Fruit fly (Drosophila melanogaster) S2 (cell line): ENCODE measurements around the gene CG16890.
A peak's percentile ranks its signal among the peaks of the same experiment; 100 is the strongest.

ENCODE experiments used
- CG8478 ChIP-seq: fragments of >200 bp; optimal IDR thresholded peaks from 2 replicates; lab custom pipeline; 2018
- CTCF ChIP-seq, 2 experiments: fragments of >200 bp; optimal IDR thresholded peaks; 2 replicates each; lab custom pipeline; 2018

CG16890 gene

DNA sequence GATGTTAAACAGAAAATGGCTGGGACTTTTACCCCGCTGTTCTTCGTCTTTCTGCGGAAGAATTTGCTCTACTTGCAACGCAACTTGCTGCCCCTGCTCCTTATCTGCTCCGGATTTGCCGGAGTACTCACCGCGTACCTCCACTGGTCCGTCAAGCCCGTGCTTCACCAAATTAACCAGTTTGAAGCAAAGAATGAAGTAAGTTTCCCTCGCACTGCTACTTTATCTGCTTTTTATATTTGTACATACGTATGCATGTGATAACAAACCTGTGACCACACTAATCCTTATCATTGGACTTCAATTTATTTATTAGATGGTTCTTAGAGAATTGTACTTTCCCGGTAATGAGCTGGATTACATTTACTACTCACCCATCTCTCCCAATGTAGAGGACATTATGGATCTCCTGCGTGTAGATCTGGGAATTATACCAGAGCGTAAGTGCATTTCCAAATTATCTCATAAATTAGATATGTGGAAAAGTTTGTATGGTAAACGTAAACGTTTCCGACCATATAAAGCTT, at the start of gene CG16890:
Gene CG16890 (minus strand): TSS at position 184 of the 527 bp plus-strand sequence.
- no peak for TF ChIP-seq CTCF (optimal IDR thresholded peaks at IDR 0.05; lab: Kevin White, UChicago)
- no peak for TF ChIP-seq CG8478 (lab: Kevin White, UChicago)

DNA sequence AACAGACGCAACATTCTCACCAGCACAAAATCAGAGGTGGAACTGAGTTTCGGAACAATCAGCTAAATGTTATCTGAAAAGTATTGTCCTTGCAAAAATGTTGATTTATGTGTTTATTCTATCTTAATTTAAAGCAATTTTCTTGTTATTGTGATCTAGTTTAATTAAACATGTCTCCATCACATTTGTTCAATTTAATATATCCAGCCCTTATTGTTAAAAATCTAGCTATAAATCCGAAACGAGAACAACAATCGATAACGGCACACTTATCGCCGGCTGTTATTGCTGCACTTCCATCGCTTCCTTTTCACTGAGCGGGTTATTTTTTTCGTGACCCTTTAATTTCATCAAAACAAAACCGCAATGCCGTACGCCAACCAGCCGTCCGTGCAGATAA, 48.9 kb upstream of the CG16890 start, which contains the start of the genes GatC, PolG2 and Polr2C:
Gene GatC (minus strand): TSS at position 48 of the 400 bp plus-strand sequence.
Gene PolG2 (minus strand): TSS at position 48 of the 400 bp plus-strand sequence.
Gene Polr2C (plus strand): TSS at position 280 of the 400 bp plus-strand sequence.
- no peak for TF ChIP-seq CG8478 (lab: Kevin White, UChicago)
- TF ChIP-seq CTCF (optimal IDR thresholded peaks at IDR 0.05; lab: Kevin White, UChicago) = no peak

DNA sequence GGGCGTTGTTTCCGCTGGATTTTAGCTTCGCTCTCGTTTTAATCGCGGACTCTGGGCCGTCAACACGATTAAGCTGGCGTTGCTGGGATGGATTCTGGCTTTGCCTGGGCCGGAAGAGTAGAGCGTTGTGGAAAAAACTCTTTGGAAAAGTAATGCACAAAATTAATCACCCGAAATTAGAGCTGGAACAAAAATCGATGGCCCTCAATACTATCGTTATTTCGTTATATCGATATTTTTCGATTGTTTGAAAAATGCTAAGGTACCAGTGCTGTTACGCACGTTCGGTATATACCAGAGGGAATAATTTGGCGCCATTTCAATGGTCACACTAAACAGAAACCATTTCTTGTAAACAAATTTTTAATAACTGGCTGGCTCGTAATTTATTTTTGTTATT, 45.4 kb upstream of the CG16890 start, which contains the start of the genes Arpc1 and Orc5:
Gene Arpc1 (minus strand): TSS at position 202 of the 400 bp plus-strand sequence.
Gene Orc5 (plus strand): TSS at position 298 of the 400 bp plus-strand sequence.
- TF ChIP-seq CTCF (optimal IDR thresholded peaks at IDR 0.05; lab: Kevin White, UChicago) (peak in 1 of 2 experiments; percentile 8), CG8478 (lab: Kevin White, UChicago) (no peak)

DNA sequence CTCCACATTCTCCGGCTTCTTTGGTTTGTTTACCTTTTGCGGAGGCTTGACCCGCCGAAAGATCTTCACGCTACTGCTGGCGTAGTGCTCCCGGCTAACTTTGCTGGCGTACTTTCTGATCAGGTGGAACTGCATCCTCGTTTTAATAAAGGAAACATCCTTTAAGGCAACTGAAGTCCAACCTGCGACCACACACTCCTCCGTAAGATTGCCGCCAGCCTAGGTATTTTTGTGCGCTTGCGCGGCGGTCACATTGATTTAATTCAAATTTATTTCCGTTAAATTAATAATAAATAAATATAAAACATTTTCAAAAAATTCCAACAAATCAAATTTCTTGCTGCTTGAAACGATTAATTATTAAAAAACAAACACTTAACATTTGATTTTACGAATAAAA, 43.4 kb upstream of the CG16890 start, which contains the start of gene PolG1:
Gene PolG1 (minus strand): TSS at position 216 of the 400 bp plus-strand sequence.
- TF ChIP-seq CG8478 (lab: Kevin White, UChicago) (no peak), CTCF (optimal IDR thresholded peaks at IDR 0.05; lab: Kevin White, UChicago) (no peak)

DNA sequence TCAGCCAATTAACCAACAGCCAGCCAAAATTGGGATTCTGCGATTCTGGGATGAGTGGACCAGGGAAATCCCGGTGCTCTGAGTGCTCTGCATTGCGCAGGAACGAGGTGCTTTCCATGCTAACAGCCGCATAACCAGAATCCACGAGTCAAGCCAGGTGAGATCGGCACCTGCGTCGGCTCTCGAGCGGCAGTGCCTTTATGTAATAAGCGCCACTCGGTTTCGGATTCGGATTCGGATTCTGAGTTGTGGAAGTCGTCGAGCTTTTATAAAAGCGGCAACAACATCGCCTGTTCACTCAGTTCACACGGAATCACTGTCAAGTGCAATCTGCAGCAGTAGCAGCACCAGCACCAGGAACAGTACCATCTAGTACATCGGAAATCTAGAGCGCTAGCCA, 36.8 kb upstream of the CG16890 start, which contains the start of gene b:
Gene b (plus strand): TSS at position 301 of the 400 bp plus-strand sequence.
- TF ChIP-seq CG8478 (lab: Kevin White, UChicago) (no peak), CTCF (optimal IDR thresholded peaks at IDR 0.05; lab: Kevin White, UChicago) (no peak)

DNA sequence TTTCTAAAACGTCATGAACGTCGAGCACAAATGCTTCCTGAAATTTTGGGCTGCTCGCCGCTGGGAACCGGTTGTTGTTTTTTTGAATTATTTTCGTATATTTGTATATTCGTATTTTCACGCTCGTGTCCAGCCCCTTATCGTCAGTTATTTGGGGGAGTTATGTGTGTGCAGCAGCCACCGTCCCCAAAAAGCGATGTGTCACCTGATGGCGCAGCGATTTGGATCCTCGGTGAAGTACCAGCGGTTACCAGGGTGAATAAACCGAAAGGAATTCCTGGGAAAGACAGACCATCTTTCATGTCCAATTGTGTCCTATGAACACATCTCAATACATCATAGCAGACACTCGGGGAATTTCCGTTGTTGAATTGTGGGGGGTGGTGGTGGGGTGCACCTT, 36.0 kb upstream of the CG16890 start:
- TF ChIP-seq CG8478 (lab: Kevin White, UChicago) = no peak
- no peak for TF ChIP-seq CTCF (optimal IDR thresholded peaks at IDR 0.05; lab: Kevin White, UChicago)

DNA sequence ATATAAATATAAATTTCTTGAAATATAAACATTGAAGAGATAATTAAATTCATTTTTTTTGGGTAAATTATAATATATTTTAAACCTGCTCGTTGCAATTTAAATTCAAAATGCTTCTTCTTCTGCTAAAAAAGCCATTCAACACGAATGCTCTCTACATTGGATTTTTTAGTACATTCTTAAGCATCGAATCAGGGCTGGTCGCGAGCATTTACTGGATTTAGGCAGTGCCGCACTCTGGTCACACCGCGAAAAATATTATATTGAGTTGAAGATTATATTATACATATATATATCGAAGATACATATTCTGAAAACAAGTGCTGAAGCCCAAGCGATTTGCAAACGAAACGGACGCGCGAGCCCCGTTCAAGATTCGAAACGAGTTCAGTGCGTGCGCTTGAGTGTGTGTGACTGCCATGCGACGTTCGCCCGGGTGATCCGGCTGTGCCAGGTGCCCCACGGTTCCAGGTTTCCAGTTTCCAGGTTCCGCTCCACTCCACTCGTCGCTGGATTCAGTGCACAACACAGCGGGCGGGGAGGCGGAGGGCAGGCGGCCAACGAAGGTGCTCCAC, 29.6 kb upstream of the CG16890 start, which contains the start of gene Sos:
Gene Sos (plus strand): TSS at position 213 of the 575 bp plus-strand sequence.
- no peak for TF ChIP-seq CTCF (optimal IDR thresholded peaks at IDR 0.05; lab: Kevin White, UChicago)
- TF ChIP-seq CG8478 (lab: Kevin White, UChicago) = no peak

DNA sequence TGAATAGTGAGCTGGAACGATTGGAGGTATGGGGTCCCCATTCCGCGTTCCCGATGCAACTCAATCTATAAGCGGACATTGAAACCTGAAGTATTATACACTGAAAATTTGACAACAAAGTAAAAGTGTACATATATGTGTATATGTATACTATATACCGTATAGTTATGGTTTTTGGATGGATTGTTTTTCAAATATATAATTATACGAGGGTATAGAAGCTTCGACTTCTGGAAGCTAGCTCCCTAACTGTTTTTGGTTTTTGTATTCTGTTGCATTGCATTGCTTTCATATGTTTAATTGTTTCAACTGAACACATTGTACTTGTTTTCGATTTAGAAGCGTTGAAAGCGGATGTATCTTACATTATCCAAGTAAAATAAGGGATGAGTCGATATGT, 29.0 kb upstream of the CG16890 start, which contains the start of gene CG16888:
Gene CG16888 (minus strand): TSS at position 101 of the 400 bp plus-strand sequence.
- TF ChIP-seq CG8478 (lab: Kevin White, UChicago) (no peak), CTCF (optimal IDR thresholded peaks at IDR 0.05; lab: Kevin White, UChicago) (no peak)

DNA sequence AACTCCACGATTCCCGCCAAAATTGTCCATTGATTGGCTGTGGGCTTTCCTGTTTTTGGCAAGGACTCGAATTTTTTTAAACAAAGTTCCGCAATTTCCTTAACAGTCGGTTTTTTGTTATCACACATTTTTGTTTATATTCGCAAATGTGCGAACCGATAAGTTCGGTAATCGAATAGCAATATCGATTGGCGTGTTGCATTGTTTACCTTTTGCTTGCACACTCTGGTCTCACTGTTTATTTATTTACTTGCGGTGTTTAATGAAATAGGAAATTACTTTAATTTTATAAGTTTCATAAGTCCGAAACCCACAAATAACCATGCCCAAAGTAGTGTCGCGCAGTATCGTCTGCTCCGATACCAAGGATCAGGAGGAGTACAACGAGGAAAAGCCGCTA, 27.2 kb upstream of the CG16890 start, which contains the start of the genes Adat1 and CG16865:
Gene Adat1 (minus strand): TSS at position 152 of the 400 bp plus-strand sequence.
Gene CG16865 (plus strand): TSS at position 200 of the 400 bp plus-strand sequence.
- TF ChIP-seq CTCF (optimal IDR thresholded peaks at IDR 0.05; lab: Kevin White, UChicago) (peak in 1 of 2 experiments; percentile 12), CG8478 (lab: Kevin White, UChicago) (no peak)

DNA sequence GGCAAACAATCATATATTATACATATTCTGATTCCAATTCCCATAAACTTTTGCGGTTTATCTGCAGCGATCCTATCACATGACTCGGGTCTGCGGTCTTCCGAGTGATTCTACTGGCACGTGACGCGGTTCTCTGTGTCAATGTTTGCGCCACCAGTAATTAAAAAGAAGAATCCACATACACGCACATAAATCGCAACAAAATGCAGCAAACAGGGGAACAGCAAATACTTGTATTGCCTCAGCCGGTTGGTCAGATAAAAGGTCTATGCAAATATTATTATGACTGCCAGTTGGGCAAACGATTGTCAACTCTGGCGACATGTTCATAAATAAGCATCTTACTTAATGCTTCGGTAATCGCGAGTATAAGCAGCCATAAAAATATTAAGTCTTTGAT, 23.8 kb upstream of the CG16890 start:
- TF ChIP-seq CG8478 (lab: Kevin White, UChicago) (no peak), CTCF (optimal IDR thresholded peaks at IDR 0.05; lab: Kevin White, UChicago) (no peak)

DNA sequence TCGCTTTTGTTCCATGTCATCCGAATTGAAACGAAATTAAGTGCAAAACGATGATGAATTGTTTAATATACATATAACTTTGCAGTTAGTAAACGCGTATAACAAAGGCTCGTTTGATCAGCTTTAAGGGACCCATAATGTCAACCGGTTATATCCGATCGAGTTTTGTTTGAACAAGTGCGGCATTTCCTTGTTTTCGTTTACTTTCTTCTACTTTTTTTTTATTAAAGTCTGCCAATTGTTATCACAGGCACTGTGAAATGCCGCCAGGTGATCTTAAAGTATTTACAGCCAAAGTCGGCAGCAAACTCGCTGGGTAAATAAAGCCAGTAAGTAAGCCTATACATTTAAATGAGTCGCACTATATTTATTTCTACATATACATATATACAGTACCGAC, 23.0 kb upstream of the CG16890 start:
- TF ChIP-seq CG8478 (lab: Kevin White, UChicago) (no peak), CTCF (optimal IDR thresholded peaks at IDR 0.05; lab: Kevin White, UChicago) (no peak)

DNA sequence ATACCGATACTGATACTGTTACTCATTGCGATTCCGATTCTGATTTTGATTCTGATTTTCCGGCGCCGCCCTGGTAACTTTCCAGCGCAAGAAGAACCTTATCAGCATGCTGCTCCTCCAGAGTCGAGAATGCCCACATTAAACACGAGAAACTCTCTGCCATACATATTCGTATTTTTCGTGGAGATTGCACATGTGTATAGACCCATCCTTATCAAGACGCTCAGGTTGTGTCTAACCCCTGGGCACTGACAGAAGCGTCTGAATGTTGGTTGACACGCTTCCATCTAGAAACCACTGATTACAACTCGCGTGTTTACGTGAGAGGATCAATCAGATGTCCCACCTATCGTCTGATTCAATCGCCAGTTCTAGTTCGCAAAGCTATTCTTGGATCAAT, 21.0 kb upstream of the CG16890 start:
- TF ChIP-seq CTCF (optimal IDR thresholded peaks at IDR 0.05; lab: Kevin White, UChicago) (no peak), CG8478 (lab: Kevin White, UChicago) (no peak)

DNA sequence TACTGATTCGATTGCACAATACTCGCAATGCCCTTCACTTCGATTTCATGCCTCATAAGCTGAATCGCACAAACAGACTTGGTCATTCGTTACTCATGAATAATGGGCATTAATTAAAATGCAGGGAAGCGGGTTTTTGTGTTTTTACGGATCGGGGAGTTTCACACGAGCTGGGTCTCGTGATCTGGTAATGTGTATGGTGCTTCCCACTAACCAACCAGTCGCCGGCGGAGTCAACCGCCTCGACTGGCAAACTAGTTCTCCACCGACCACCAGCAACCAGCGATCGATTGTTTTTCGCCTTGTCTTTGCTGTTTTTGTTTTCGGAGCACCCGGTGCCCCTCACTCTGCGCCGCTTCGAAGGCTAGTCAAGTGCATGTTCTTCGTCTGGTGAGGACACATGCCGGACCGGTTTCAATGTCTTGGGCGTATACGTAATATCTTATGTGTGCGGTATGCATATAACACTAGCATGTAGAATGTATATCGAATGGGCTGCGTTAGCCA, 20.5 kb upstream of the CG16890 start:
- no peak for TF ChIP-seq CG8478 (lab: Kevin White, UChicago)
- TF ChIP-seq CTCF (optimal IDR thresholded peaks at IDR 0.05; lab: Kevin White, UChicago) = no peak

DNA sequence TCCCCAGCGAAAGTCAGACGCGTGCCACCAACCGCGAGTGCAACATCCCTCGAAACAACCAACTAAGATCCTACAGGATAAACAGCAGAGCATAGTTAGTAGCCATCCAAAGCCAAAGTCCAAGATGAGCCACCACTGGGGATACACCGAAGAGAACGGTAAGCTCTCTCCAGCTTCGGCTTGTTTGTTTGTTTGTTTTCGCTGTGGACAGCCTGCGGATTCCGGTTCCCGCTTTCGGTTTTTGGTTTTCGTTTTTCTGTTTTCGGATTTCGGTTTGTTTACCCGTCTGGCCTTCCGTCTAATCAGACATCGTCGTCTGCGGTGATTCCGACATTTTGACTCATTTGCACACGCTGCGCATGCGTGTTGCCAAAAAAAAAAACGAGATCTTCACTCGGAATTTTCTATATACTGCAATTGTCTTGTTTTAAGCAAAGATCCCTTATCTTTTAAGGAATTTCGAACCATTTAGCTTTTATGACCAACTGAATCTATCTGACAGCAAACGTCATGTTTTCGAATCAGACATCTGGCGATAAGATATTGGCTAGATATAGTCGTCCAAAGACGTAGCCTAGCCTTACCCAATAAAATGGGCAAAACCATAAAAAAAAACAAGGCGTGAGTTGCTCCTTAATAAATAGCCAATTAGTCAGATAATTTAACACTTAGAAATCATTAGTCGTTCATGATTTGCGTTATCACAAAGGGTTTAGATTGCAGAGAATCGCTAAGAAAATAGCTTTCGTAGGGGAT, 19.8 kb upstream of the CG16890 start:
- TF ChIP-seq CG8478 (lab: Kevin White, UChicago) (no peak), CTCF (optimal IDR thresholded peaks at IDR 0.05; lab: Kevin White, UChicago) (no peak)
